Worm (Caenorhabditis elegans) whole organism, early embryonic: ENCODE measurements around the gene ppt-1.

Experiments used
- B0310.2 ChIP-seq: sonication (generic microtip); optimal IDR thresholded peaks from 2 replicates; lab custom pipeline; 2016; ENCODE audit warnings: mild to moderate bottlenecking, missing genetic modification characterization, missing compliant biosample characterization
- ama-1 ChIP-seq: fragments of 150-350 bp; optimal IDR thresholded peaks from 2 replicates; lab custom pipeline; 2014
- ceh-36 ChIP-seq: sonication (generic microtip); optimal IDR thresholded peaks from 2 replicates; lab custom pipeline; 2016; ENCODE audit warnings: missing genetic modification characterization, inconsistent platforms, missing compliant biosample characterization
- flt-1 ChIP-seq: fragments of 200-800 bp; sonication (Bioruptor generic); IDR thresholded peaks from 2 replicates; pipeline ENCODE4 v1.3.6; 2022; ENCODE audit warnings: missing genetic modification characterization, missing compliant biosample characterization
- hnd-1 ChIP-seq: sonication (generic microtip); optimal IDR thresholded peaks from 2 replicates; lab custom pipeline; 2016; ENCODE audit warnings: missing genetic modification characterization, missing compliant biosample characterization
- sea-1 ChIP-seq: fragments of 200-800 bp; sonication (Bioruptor generic); conservative IDR thresholded peaks from 2 replicates; pipeline ENCODE4 v1.3.6; 2022; ENCODE audit warnings: missing genetic modification characterization, missing compliant biosample characterization
- tbx-37 ChIP-seq: fragments of 200-800 bp; sonication (Bioruptor generic); conservative IDR thresholded peaks from 2 replicates; pipeline ENCODE4 v1.3.6; 2022; ENCODE audit warnings: missing genetic modification reagents, missing genetic modification characterization, missing compliant biosample characterization
- tra-4 ChIP-seq: sonication (generic microtip); optimal IDR thresholded peaks from 2 replicates; lab custom pipeline; 2017; ENCODE audit warnings: missing genetic modification characterization, missing compliant biosample characterization

DNA sequence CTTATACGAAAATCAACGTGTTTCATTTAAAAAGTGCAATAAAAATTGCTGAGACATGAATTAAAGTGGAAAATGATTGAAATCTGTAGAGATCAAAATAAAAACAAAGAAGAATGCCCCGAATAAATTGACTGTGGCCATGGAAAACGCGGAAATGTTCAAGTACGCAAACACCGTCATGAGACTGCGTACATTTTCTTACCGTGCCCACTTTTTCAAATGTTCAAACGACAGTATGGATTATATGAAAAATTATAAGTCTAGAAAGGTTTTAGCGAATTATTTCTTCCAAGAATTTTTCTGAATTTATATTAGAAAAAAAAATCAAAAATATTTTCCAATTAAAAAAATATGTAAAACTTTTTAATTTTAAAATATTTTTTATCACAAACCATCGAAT lies 14.6 kb downstream of the ppt-1 start:
- no peak for TF ChIP-seq ama-1 (lab: Kevin White, UChicago)
- TF ChIP-seq ceh-36 (tag; lab: Kevin White, UChicago) = no peak
- no peak for TF ChIP-seq tbx-37
- no peak for TF ChIP-seq hnd-1 (tag; lab: Kevin White, UChicago)
- no peak for TF ChIP-seq sea-1 (GFP tag; lab: Robert Waterston, UW)
- no peak for TF ChIP-seq B0310.2 (tag; lab: Kevin White, UChicago)
- no peak for TF ChIP-seq flt-1 (GFP tag; lab: Robert Waterston, UW)
- no peak for TF ChIP-seq tra-4 (tag; lab: Kevin White, UChicago)
